Fruit fly (Drosophila melanogaster) Kc167 (cell line): Measurements from ENCODE around the gene CG3513.

Experiments used
- Myc ChIP-seq: fragments of >200 bp; optimal IDR thresholded peaks from 2 replicates; lab custom pipeline; 2017; ENCODE audit warnings: missing external identifiers
- Sin3A ChIP-seq: fragments of >200 bp; optimal IDR thresholded peaks from 2 replicates; lab custom pipeline; 2018; ENCODE audit warnings: missing external identifiers
- h ChIP-seq: fragments of >200 bp; optimal IDR thresholded peaks from 3 replicates; lab custom pipeline; 2018; ENCODE audit warnings: missing external identifiers
- insv ChIP-seq: fragments of >200 bp; optimal IDR thresholded peaks from 3 replicates; lab custom pipeline; 2018; ENCODE audit warnings: missing external identifiers
- psq ChIP-seq: fragments of >200 bp; optimal IDR thresholded peaks from 2 replicates; lab custom pipeline; 2017; ENCODE audit warnings: missing external identifiers
- ttk ChIP-seq: sonication (Bioruptor generic); optimal IDR thresholded peaks from 2 replicates; lab custom pipeline; 2017; ENCODE audit warnings: missing external identifiers

DNA sequence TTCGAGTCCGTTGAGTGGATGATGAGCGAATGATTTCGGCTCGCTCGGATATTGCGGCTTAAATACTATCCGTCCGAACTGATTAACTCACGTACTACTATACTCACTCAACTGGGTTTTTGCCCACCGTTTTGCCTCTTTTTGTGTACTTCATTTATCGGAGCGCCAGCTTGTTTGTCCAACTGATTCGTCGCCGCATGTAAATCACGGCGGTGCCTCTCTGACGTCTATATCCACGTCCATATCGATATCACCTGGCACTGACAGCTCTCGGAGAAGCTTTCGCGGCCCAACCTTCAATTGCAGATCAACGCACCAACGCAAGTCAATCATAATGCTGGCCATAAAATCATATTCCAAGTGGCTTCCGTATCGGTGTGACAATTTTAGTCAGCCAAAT is 4.8 kb upstream of the CG3513 start, which contains the start of gene CG3604:
- TF ChIP-seq Sin3A (lab: Kevin White, UChicago) (no peak), insv (lab: Kevin White, UChicago) (no peak), psq (lab: Kevin White, UChicago) (no peak), h (lab: Kevin White, UChicago) (no peak), ttk (lab: Kevin White, UChicago) (no peak), Myc (lab: Kevin White, UChicago) (no peak)
